Fruit fly (Drosophila melanogaster): ENCODE measurements around the gene CG4360.

- TF ChIP-seq pan (optimal IDR thresholded peaks at IDR 0.05) (no peak), EcR (GFP tag; optimal IDR thresholded peaks at IDR 0.05) (no peak), psq (optimal IDR thresholded peaks at IDR 0.05) (no peak), usp (GFP tag; optimal IDR thresholded peaks at IDR 0.05) (no peak), Dll (optimal IDR thresholded peaks at IDR 0.05) (no peak), CG8478 (optimal IDR thresholded peaks at IDR 0.05) (no peak)
These were observed 53.1 kb downstream of the CG4360 start for dm6 chr3R:20274521-20275294.
